Worm (Caenorhabditis elegans): ENCODE results near the gene T26A5.8.

Gene T26A5.8

ce11 chrIII:6489493-6489892 is 26.8 kb upstream of the T26A5.8 start, which contains the start of gene rpt-3:
rpt-3 (plus strand) TSS chrIII:6489793.
- TF ChIP-seq med-1 (GFP tag; optimal IDR thresholded peaks at IDR 0.05; ENCODE audit: insufficient read depth) (no peak), ref-1 (GFP tag; conservative IDR thresholded peaks at IDR 0.05) (no peak), flt-1 (GFP tag; IDR thresholded peaks at IDR 0.05) (no peak), T22C8.4 (GFP tag; IDR thresholded peaks at IDR 0.05) (no peak), cog-1 (tag; optimal IDR thresholded peaks at IDR 0.05) (no peak), klf-2 (GFP tag; conservative IDR thresholded peaks at IDR 0.05) (no peak), ztf-23 (GFP tag; IDR thresholded peaks at IDR 0.05) (no peak), tab-1 (GFP tag; IDR thresholded peaks at IDR 0.05) (no peak), ztf-29 (GFP tag; IDR thresholded peaks at IDR 0.05) (no peak)

- TF ChIP-seq ztf-29 (GFP tag; IDR thresholded peaks at IDR 0.05) (no peak), tab-1 (GFP tag; IDR thresholded peaks at IDR 0.05) (no peak), cog-1 (tag; optimal IDR thresholded peaks at IDR 0.05) (no peak), T22C8.4 (GFP tag; IDR thresholded peaks at IDR 0.05) (no peak), klf-2 (GFP tag; conservative IDR thresholded peaks at IDR 0.05) (no peak), ztf-23 (GFP tag; IDR thresholded peaks at IDR 0.05) (no peak), med-1 (GFP tag; optimal IDR thresholded peaks at IDR 0.05; ENCODE audit: insufficient read depth) (no peak), ref-1 (GFP tag; conservative IDR thresholded peaks at IDR 0.05) (no peak), flt-1 (GFP tag; IDR thresholded peaks at IDR 0.05) (no peak)
These were observed 26.3 kb upstream of the T26A5.8 start for ce11 chrIII:6488916-6489315.

- TF ChIP-seq ztf-29 (GFP tag; IDR thresholded peaks at IDR 0.05) (no peak), klf-2 (GFP tag; conservative IDR thresholded peaks at IDR 0.05) (no peak), med-1 (GFP tag; optimal IDR thresholded peaks at IDR 0.05; ENCODE audit: insufficient read depth) (no peak), ztf-23 (GFP tag; IDR thresholded peaks at IDR 0.05) (no peak), T22C8.4 (GFP tag; IDR thresholded peaks at IDR 0.05) (no peak), cog-1 (tag; optimal IDR thresholded peaks at IDR 0.05) (no peak), flt-1 (GFP tag; IDR thresholded peaks at IDR 0.05) (no peak), ref-1 (GFP tag; conservative IDR thresholded peaks at IDR 0.05) (no peak), tab-1 (GFP tag; IDR thresholded peaks at IDR 0.05) (no peak)
These were observed 20.3 kb upstream of the T26A5.8 start, which contains the start of gene chtb-2 for ce11 chrIII:6482918-6483317. chtb-2 (plus strand) TSS chrIII:6483218.

ce11 chrIII:6479439-6479838 is 16.8 kb upstream of the T26A5.8 start:
- TF ChIP-seq cog-1 (tag; optimal IDR thresholded peaks at IDR 0.05): no peak
- no peak for TF ChIP-seq ref-1 (GFP tag; conservative IDR thresholded peaks at IDR 0.05)
- TF ChIP-seq ztf-23 (GFP tag; IDR thresholded peaks at IDR 0.05): no peak
- TF ChIP-seq T22C8.4 (GFP tag; IDR thresholded peaks at IDR 0.05): no peak
- no peak for TF ChIP-seq klf-2 (GFP tag; conservative IDR thresholded peaks at IDR 0.05)
- TF ChIP-seq med-1 (GFP tag; optimal IDR thresholded peaks at IDR 0.05; ENCODE audit: insufficient read depth): no peak
- TF ChIP-seq flt-1 (GFP tag; IDR thresholded peaks at IDR 0.05): no peak
- no peak for TF ChIP-seq tab-1 (GFP tag; IDR thresholded peaks at IDR 0.05)
- no peak for TF ChIP-seq ztf-29 (GFP tag; IDR thresholded peaks at IDR 0.05)

ce11 chrIII:6478256-6479004 is 15.8 kb upstream of the T26A5.8 start, which contains the start of gene zip-8:
zip-8 (plus strand) TSS chrIII:6478955.
- no peak for TF ChIP-seq ref-1 (GFP tag; conservative IDR thresholded peaks at IDR 0.05)
- no peak for TF ChIP-seq ztf-23 (GFP tag; IDR thresholded peaks at IDR 0.05)
- no peak for TF ChIP-seq cog-1 (tag; optimal IDR thresholded peaks at IDR 0.05)
- TF ChIP-seq ztf-29 (GFP tag; IDR thresholded peaks at IDR 0.05): no peak

- no peak for TF ChIP-seq cog-1 (tag; optimal IDR thresholded peaks at IDR 0.05)
- no peak for TF ChIP-seq tab-1 (GFP tag; IDR thresholded peaks at IDR 0.05)
- no peak for TF ChIP-seq ztf-29 (GFP tag; IDR thresholded peaks at IDR 0.05)
- no peak for TF ChIP-seq flt-1 (GFP tag; IDR thresholded peaks at IDR 0.05)
These were observed 13.7 kb upstream of the T26A5.8 start for ce11 chrIII:6476380-6476779.

- TF ChIP-seq cog-1 (tag; optimal IDR thresholded peaks at IDR 0.05) (no peak), T22C8.4 (GFP tag; IDR thresholded peaks at IDR 0.05) (no peak), med-1 (GFP tag; optimal IDR thresholded peaks at IDR 0.05; ENCODE audit: insufficient read depth) (no peak), tab-1 (GFP tag; IDR thresholded peaks at IDR 0.05) (no peak), ref-1 (GFP tag; conservative IDR thresholded peaks at IDR 0.05) (no peak), ztf-23 (GFP tag; IDR thresholded peaks at IDR 0.05) (no peak), ztf-29 (GFP tag; IDR thresholded peaks at IDR 0.05) (no peak), klf-2 (GFP tag; conservative IDR thresholded peaks at IDR 0.05) (no peak), flt-1 (GFP tag; IDR thresholded peaks at IDR 0.05) (no peak)
These were observed 8.8 kb upstream of the T26A5.8 start, which contains the start of gene wht-6 for ce11 chrIII:6471451-6471850. wht-6 (plus strand) TSS chrIII:6471751.

- TF ChIP-seq flt-1 (GFP tag; IDR thresholded peaks at IDR 0.05) (no peak), ref-1 (GFP tag; conservative IDR thresholded peaks at IDR 0.05) (no peak), ztf-23 (GFP tag; IDR thresholded peaks at IDR 0.05) (no peak), ztf-29 (GFP tag; IDR thresholded peaks at IDR 0.05) (no peak), cog-1 (tag; optimal IDR thresholded peaks at IDR 0.05) (no peak), T22C8.4 (GFP tag; IDR thresholded peaks at IDR 0.05) (no peak), tab-1 (GFP tag; IDR thresholded peaks at IDR 0.05) (no peak), med-1 (GFP tag; optimal IDR thresholded peaks at IDR 0.05; ENCODE audit: insufficient read depth) (no peak), klf-2 (GFP tag; conservative IDR thresholded peaks at IDR 0.05) (no peak)
These were observed 4.3 kb upstream of the T26A5.8 start, which contains the start of gene T26A5.2 for ce11 chrIII:6467005-6467404. T26A5.2 (plus strand) TSS chrIII:6467305.

ce11 chrIII:6464913-6465312 is 2.3 kb upstream of the T26A5.8 start, which contains the start of gene nduf-2.2:
nduf-2.2 (plus strand) TSS chrIII:6465222.
- TF ChIP-seq ztf-23 (GFP tag; IDR thresholded peaks at IDR 0.05) (no peak), klf-2 (GFP tag; conservative IDR thresholded peaks at IDR 0.05) (no peak), flt-1 (GFP tag; IDR thresholded peaks at IDR 0.05) (no peak), cog-1 (tag; optimal IDR thresholded peaks at IDR 0.05) (no peak), T22C8.4 (GFP tag; IDR thresholded peaks at IDR 0.05) (no peak)
